Worm (Caenorhabditis elegans): ENCODE measurements around the gene sqt-1.

The sqt-1 gene

DNA sequence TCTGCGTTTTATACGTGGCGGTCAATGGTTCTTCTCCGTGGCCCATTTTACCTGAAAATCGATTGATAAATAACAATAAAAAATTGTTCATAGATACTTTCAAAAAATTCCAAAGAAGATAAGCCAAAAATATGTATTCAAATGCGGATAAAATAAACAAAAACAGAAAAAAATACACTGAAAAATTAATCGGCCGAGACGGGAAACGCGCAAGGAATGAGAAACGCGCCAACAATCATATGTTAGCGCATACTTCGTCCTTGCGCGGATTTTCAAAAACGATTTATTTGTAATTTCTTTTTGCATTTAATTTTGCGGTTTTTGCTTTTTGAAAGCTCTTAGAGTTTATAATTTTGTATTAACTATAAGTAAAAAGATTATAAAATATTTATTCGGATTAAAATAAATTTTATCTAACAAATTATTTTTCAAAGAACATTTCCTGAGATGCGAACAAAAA, 8.0 kb upstream of the sqt-1 start, which contains the start of gene nduf-11 (continued):
- TF ChIP-seq K12H6.12 (tag; optimal IDR thresholded peaks at IDR 0.05) (peak; percentile 5), Y53F4B.3 (GFP tag; IDR thresholded peaks at IDR 0.05) (no peak), mcd-1 (GFP tag; IDR thresholded peaks at IDR 0.05) (peak; percentile 90), madf-3 (GFP tag; IDR thresholded peaks at IDR 0.05) (no peak), madf-10 (tag; optimal IDR thresholded peaks at IDR 0.05) (peak; percentile 30), ztf-3 (GFP tag; optimal IDR thresholded peaks at IDR 0.05) (no peak), attf-5 (GFP tag; optimal IDR thresholded peaks at IDR 0.05) (peak; percentile 81), ztf-28 (GFP tag; IDR thresholded peaks at IDR 0.05) (no peak), hlh-12 (tag; optimal IDR thresholded peaks at IDR 0.05) (no peak), athp-1 (tag; optimal IDR thresholded peaks at IDR 0.05) (peak; percentile 38), snpc-1.3 (tag; optimal IDR thresholded peaks at IDR 0.05; ENCODE audit: insufficient read depth) (no peak), chd-7 (tag; optimal IDR thresholded peaks at IDR 0.05) (no peak), B0035.1 (tag; optimal IDR thresholded peaks at IDR 0.05) (peak; percentile 24), tbp1 (GFP tag; optimal IDR thresholded peaks at IDR 0.05) (peak; percentile 63), mxl-1 (tag; optimal IDR thresholded peaks at IDR 0.05) (no peak), mel-28 (tag; optimal IDR thresholded peaks at IDR 0.05; ENCODE audit: borderline replicate concordance) (no peak), Y67H2A.10 (GFP tag; conservative IDR thresholded peaks at IDR 0.05) (no peak), dpl-1 (GFP tag; optimal IDR thresholded peaks at IDR 0.05) (peak; percentile 85), bed-2 (GFP tag; IDR thresholded peaks at IDR 0.05) (no peak), unc-62 (GFP tag; optimal IDR thresholded peaks at IDR 0.05) (no peak), F39B2.1 (GFP tag; IDR thresholded peaks at IDR 0.05) (no peak), die-1 (tag; optimal IDR thresholded peaks at IDR 0.05) (no peak), F57A8.1 (GFP tag; optimal IDR thresholded peaks at IDR 0.05) (no peak), ZK185.1 (tag; optimal IDR thresholded peaks at IDR 0.05; ENCODE audit: poor library complexity, severe bottlenecking) (peak; percentile 75), F55B11.4 (tag; optimal IDR thresholded peaks at IDR 0.05; ENCODE audit: borderline replicate concordance, insufficient read depth) (no peak), somi-1 (GFP tag; optimal IDR thresholded peaks at IDR 0.05) (no peak), ceh-79 (tag; optimal IDR thresholded peaks at IDR 0.05) (no peak), snpc-1.1 (tag; optimal IDR thresholded peaks at IDR 0.05; ENCODE audit: insufficient read depth) (no peak), rpc-1 (optimal IDR thresholded peaks at IDR 0.05) (no peak), rpc-1 (tag; optimal IDR thresholded peaks at IDR 0.05) (no peak), nhr-80 (tag; optimal IDR thresholded peaks at IDR 0.05) (peak; percentile 32), ztf-26 (tag; optimal IDR thresholded peaks at IDR 0.05) (peak; percentile 34), aptf-3 (GFP tag; IDR thresholded peaks at IDR 0.05) (no peak), K11D2.4 (GFP tag; IDR thresholded peaks at IDR 0.05) (0 out of 2 replicates have a peak, but pooled peaks have one; percentile 44), ets-4 (GFP tag; optimal IDR thresholded peaks at IDR 0.05) (no peak), repo-1 (tag; optimal IDR thresholded peaks at IDR 0.05) (peak; percentile 60), lin-35 (GFP tag; optimal IDR thresholded peaks at IDR 0.05) (peak in 2 of 3 experiments; percentile 82 to 91), ztf-25 (GFP tag; IDR thresholded peaks at IDR 0.05) (no peak), hlh-26 (GFP tag; conservative IDR thresholded peaks at IDR 0.05) (no peak), hrde-1 (tag; optimal IDR thresholded peaks at IDR 0.05; ENCODE audit: borderline replicate concordance) (no peak), efl-1 (GFP tag; optimal IDR thresholded peaks at IDR 0.05) (peak; percentile 84), him-1 (tag; optimal IDR thresholded peaks at IDR 0.05) (no peak), dox-1 (GFP tag; IDR thresholded peaks at IDR 0.05) (peak; percentile 61), cebp-1 (GFP tag; IDR thresholded peaks at IDR 0.05) (no peak), cebp-1 (tag; optimal IDR thresholded peaks at IDR 0.05) (peak; percentile 73), F57C9.4 (tag; optimal IDR thresholded peaks at IDR 0.05) (no peak), pha-4 (tag; optimal IDR thresholded peaks at IDR 0.05) (no peak), cebp-2 (GFP tag; IDR thresholded peaks at IDR 0.05) (no peak), aptf-2 (GFP tag; conservative IDR thresholded peaks at IDR 0.05) (no peak), B0336.3 (GFP tag; IDR thresholded peaks at IDR 0.05) (peak; percentile 85)

Data from whole organism, young adult.